Worm (Caenorhabditis elegans) whole organism, late embryonic: ENCODE measurements around the gene rbbp-5.

Experiments
- F13H6.1 ChIP-seq: sonication (generic microtip); optimal IDR thresholded peaks from 2 replicates; lab custom pipeline; 2016; ENCODE audit warnings: missing genetic modification characterization, missing compliant biosample characterization
- Y22D7AL.16 ChIP-seq: sonication (generic microtip); optimal IDR thresholded peaks from 2 replicates; lab custom pipeline; 2016; ENCODE audit warnings: missing genetic modification characterization, missing compliant biosample characterization
- ahr-1 ChIP-seq: sonication (generic microtip); optimal IDR thresholded peaks from 2 replicates; lab custom pipeline; 2016; ENCODE audit warnings: missing genetic modification characterization, missing compliant biosample characterization
- ceh-18 ChIP-seq: sonication (generic microtip); optimal IDR thresholded peaks from 2 replicates; lab custom pipeline; 2016; ENCODE audit warnings: missing genetic modification characterization, missing compliant biosample characterization
- ceh-19 ChIP-seq: fragments of 200-800 bp; sonication (Bioruptor generic); optimal IDR thresholded peaks from 2 replicates; lab custom pipeline; 2018; ENCODE audit warnings: mild to moderate bottlenecking, missing genetic modification characterization, missing compliant biosample characterization
- ceh-2 ChIP-seq: sonication (generic microtip); optimal IDR thresholded peaks from 2 replicates; lab custom pipeline; 2016; ENCODE audit warnings: missing genotype, missing genetic modification characterization, missing compliant biosample characterization
- ceh-22 ChIP-seq: sonication (generic microtip); optimal IDR thresholded peaks from 2 replicates; lab custom pipeline; 2017; ENCODE audit warnings: missing biosample characterization, missing genetic modification characterization
- ceh-30 ChIP-seq: fragments of 150-350 bp; optimal IDR thresholded peaks from 2 replicates; lab custom pipeline; 2014; ENCODE audit warnings: missing biosample characterization, missing genetic modification characterization
- ceh-31 ChIP-seq: sonication (generic microtip); optimal IDR thresholded peaks from 2 replicates; lab custom pipeline; 2016; ENCODE audit warnings: missing genetic modification characterization, missing compliant biosample characterization
- ceh-34 ChIP-seq: sonication (generic microtip); optimal IDR thresholded peaks from 2 replicates; lab custom pipeline; 2016; ENCODE audit warnings: mild to moderate bottlenecking, missing genetic modification characterization, missing compliant biosample characterization
- ceh-9 ChIP-seq: sonication (generic microtip); optimal IDR thresholded peaks from 2 replicates; lab custom pipeline; 2016; ENCODE audit warnings: mild to moderate bottlenecking, missing genetic modification characterization, inconsistent platforms, missing compliant biosample characterization
- dmd-4 ChIP-seq: sonication (generic microtip); optimal IDR thresholded peaks from 2 replicates; lab custom pipeline; 2016; ENCODE audit warnings: borderline replicate concordance, missing genetic modification characterization, missing compliant biosample characterization
- dve-1 ChIP-seq: sonication (generic microtip); optimal IDR thresholded peaks from 2 replicates; lab custom pipeline; 2017; ENCODE audit warnings: antibody characterized with exemption, mild to moderate bottlenecking, missing genetic modification characterization, missing compliant biosample characterization
- elt-2 ChIP-seq: sonication (generic microtip); optimal IDR thresholded peaks from 2 replicates; lab custom pipeline; 2016; ENCODE audit warnings: missing genetic modification reagents, missing genetic modification characterization, missing compliant biosample characterization
- elt-4 ChIP-seq: sonication (generic microtip); optimal IDR thresholded peaks from 2 replicates; lab custom pipeline; 2016; ENCODE audit warnings: missing genetic modification characterization, missing compliant biosample characterization
- ets-4 ChIP-seq: sonication (generic microtip); optimal IDR thresholded peaks from 2 replicates; lab custom pipeline; 2016; ENCODE audit warnings: missing genetic modification characterization, missing compliant biosample characterization
- fax-1 ChIP-seq: sonication (generic microtip); optimal IDR thresholded peaks from 2 replicates; lab custom pipeline; 2016; ENCODE audit warnings: missing genotype, missing genetic modification characterization, missing compliant biosample characterization
- gmeb-2 ChIP-seq: sonication (generic microtip); optimal IDR thresholded peaks from 2 replicates; lab custom pipeline; 2016; ENCODE audit warnings: missing genetic modification characterization, inconsistent platforms, missing compliant biosample characterization
- hlh-13 ChIP-seq: fragments of 200-800 bp; sonication (Bioruptor generic); optimal IDR thresholded peaks from 2 replicates; lab custom pipeline; 2018; ENCODE audit warnings: mild to moderate bottlenecking, missing genetic modification characterization, missing compliant biosample characterization
- hlh-15 ChIP-seq: sonication (generic microtip); optimal IDR thresholded peaks from 2 replicates; lab custom pipeline; 2016; ENCODE audit warnings: missing genetic modification characterization, missing compliant biosample characterization
- hlh-30 ChIP-seq: sonication (generic microtip); optimal IDR thresholded peaks from 2 replicates; lab custom pipeline; 2017; ENCODE audit warnings: antibody characterized with exemption, missing genetic modification characterization, missing compliant biosample characterization; ENCODE audit not compliant: insufficient read depth
- hlh-6 ChIP-seq: sonication (generic microtip); optimal IDR thresholded peaks from 2 replicates; lab custom pipeline; 2016; ENCODE audit warnings: missing genotype, missing genetic modification characterization, missing compliant biosample characterization
- hlh-8 ChIP-seq: sonication (generic microtip); optimal IDR thresholded peaks from 2 replicates; lab custom pipeline; 2016; ENCODE audit warnings: missing genotype, missing genetic modification characterization, missing compliant biosample characterization
- lim-6 ChIP-seq: sonication (generic microtip); optimal IDR thresholded peaks from 2 replicates; lab custom pipeline; 2016; ENCODE audit warnings: missing genetic modification characterization, missing compliant biosample characterization
- madf-2 ChIP-seq: sonication (generic microtip); optimal IDR thresholded peaks from 2 replicates; lab custom pipeline; 2017; ENCODE audit warnings: missing genetic modification characterization, missing compliant biosample characterization
- mec-3 ChIP-seq: sonication (generic microtip); optimal IDR thresholded peaks from 2 replicates; lab custom pipeline; 2016; ENCODE audit warnings: borderline replicate concordance, missing genetic modification characterization, missing compliant biosample characterization
- nfya-1 ChIP-seq: sonication (generic microtip); optimal IDR thresholded peaks from 2 replicates; lab custom pipeline; 2017; ENCODE audit warnings: missing genetic modification characterization, mild to moderate bottlenecking, missing compliant biosample characterization, antibody characterized with exemption, moderate library complexity
- nhr-11 ChIP-seq: fragments of 150-350 bp; optimal IDR thresholded peaks from 2 replicates; lab custom pipeline; 2014; ENCODE audit warnings: missing biosample characterization, missing genetic modification characterization
- nhr-232 ChIP-seq: sonication (generic microtip); optimal IDR thresholded peaks from 2 replicates; lab custom pipeline; 2016; ENCODE audit warnings: missing genetic modification characterization, missing compliant biosample characterization
- pag-3 ChIP-seq: sonication (generic microtip); optimal IDR thresholded peaks from 2 replicates; lab custom pipeline; 2016; ENCODE audit warnings: missing compliant biosample characterization, missing genetic modification characterization, borderline replicate concordance
- pax-1 ChIP-seq: fragments of 150-350 bp; optimal IDR thresholded peaks from 2 replicates; lab custom pipeline; 2014; ENCODE audit warnings: missing biosample characterization, missing genetic modification characterization
- pha-4 ChIP-seq: fragments of 150-350 bp; optimal IDR thresholded peaks from 2 replicates; lab custom pipeline; 2018; ENCODE audit warnings: missing biosample characterization, missing genetic modification reagents, missing genetic modification characterization
- pros-1 ChIP-seq: fragments of 150-350 bp; optimal IDR thresholded peaks from 2 replicates; lab custom pipeline; 2014; ENCODE audit warnings: missing biosample characterization, missing genetic modification reagents, missing genetic modification characterization
- ref-2 ChIP-seq: sonication (generic microtip); optimal IDR thresholded peaks from 2 replicates; lab custom pipeline; 2016; ENCODE audit warnings: missing genetic modification characterization, missing compliant biosample characterization
- rnt-1 ChIP-seq: sonication (generic microtip); optimal IDR thresholded peaks from 2 replicates; lab custom pipeline; 2016; ENCODE audit warnings: missing genetic modification characterization, missing compliant biosample characterization
- sox-2 ChIP-seq: fragments of 200-800 bp; sonication (Bioruptor generic); IDR thresholded peaks from 2 replicates; pipeline ENCODE4 v1.3.6; 2022; ENCODE audit warnings: missing genetic modification reagents, missing genetic modification characterization, missing compliant biosample characterization
- unc-3 ChIP-seq, 2 experiments: fragments of 200-800 bp in 1 of 2; sonication (Bioruptor generic) in 1 of 2; sonication (generic microtip) in 1 of 2; conservative IDR thresholded peaks in 1 of 2; optimal IDR thresholded peaks in 1 of 2; 2 replicates each; pipeline versions ENCODE4 v1.3.6 to Lab custom; 2016 to 2022; ENCODE audit warnings: missing compliant biosample characterization in 2 of 2, missing genetic modification characterization in 2 of 2, missing genetic modification reagents in 1 of 2
- unc-42 ChIP-seq: sonication (generic microtip); optimal IDR thresholded peaks from 2 replicates; lab custom pipeline; 2016; ENCODE audit warnings: missing genotype, missing genetic modification characterization, missing compliant biosample characterization
- unc-55 ChIP-seq: sonication (generic microtip); optimal IDR thresholded peaks from 2 replicates; lab custom pipeline; 2017; ENCODE audit warnings: missing biosample characterization, missing genetic modification reagents, missing genetic modification characterization
- unc-86 ChIP-seq: sonication (generic microtip); optimal IDR thresholded peaks from 2 replicates; lab custom pipeline; 2016; ENCODE audit warnings: missing genetic modification characterization, missing compliant biosample characterization
- zip-5 ChIP-seq: sonication (generic microtip); optimal IDR thresholded peaks from 2 replicates; lab custom pipeline; 2016; ENCODE audit warnings: missing genetic modification characterization, missing compliant biosample characterization
- ztf-16 ChIP-seq: sonication (generic microtip); optimal IDR thresholded peaks from 2 replicates; lab custom pipeline; 2017; ENCODE audit warnings: missing genetic modification characterization, missing compliant biosample characterization

rbbp-5 gene

DNA sequence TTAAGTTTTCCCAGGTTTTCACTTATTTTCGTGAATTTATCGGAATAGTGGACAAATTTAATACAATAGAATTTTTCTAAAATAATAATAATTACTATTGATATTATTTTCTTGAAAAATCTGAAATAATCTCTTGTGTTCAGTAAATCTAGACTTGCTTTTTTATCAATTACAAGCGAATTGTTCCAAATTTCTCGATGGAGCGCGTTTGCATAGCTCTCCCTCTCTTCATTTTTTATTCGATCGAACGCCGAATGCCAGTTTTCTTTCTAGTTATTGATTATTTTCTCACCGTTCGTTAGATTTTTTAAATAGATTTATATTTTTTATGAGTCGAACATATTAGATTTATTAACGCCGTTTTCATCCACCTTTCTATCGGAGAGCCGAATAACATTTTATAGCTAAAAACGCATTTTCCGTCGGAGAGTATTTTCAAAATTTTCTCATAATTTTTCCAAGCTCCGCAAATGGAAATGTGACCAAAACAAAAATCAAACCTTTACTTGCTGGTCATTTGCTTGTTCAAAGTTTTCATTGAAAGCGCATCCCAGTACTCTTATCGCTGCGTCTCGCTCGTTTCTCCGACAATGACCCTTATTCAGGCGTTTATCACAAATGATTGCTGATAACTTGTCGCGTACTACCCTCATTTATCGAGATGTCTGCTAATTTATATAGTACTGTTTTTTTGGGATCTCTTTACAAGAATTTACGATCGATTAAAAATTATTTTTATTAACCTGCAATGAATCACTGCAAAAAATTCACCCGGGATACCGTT is 25.2 kb downstream of the rbbp-5 start:
- TF ChIP-seq hlh-30 (tag; lab: Kevin White, UChicago), result no peak
- no peak for TF ChIP-seq dmd-4 (tag; lab: Kevin White, UChicago)
- TF ChIP-seq elt-2 (tag; lab: Kevin White, UChicago), result peak; percentile 83

DNA sequence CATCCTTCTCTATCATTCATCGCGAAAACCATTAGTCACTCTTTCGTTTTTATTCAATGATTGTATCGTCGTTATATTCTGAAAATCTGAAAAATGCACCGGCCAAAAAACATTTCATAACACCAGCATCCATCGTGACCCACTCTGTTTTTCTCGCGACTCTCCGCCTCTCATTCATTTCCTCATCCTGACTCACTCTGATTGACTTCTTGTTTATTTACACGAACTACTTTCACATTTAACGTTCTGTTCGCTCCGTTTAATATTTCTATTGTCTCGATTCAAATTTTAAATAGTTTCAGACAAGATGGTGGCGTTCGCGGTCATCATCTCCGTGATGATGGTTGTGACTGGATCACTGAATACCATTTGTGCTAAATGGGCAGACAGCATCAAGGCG is 25.9 kb downstream of the rbbp-5 start, which contains the start of gene C29H12.2:
TSS of gene C29H12.2 (plus strand) at position 297 of the 400 bp plus-strand sequence.
- no peak for TF ChIP-seq pros-1 (tag; lab: Kevin White, UChicago)
- no peak for TF ChIP-seq F13H6.1
- no peak for TF ChIP-seq ref-2 (tag; lab: Kevin White, UChicago)
- no peak for TF ChIP-seq zip-5 (tag; lab: Kevin White, UChicago)
- no peak for TF ChIP-seq pax-1 (tag; lab: Kevin White, UChicago)
- no peak for TF ChIP-seq pag-3
- TF ChIP-seq ceh-19 (GFP tag; lab: Kevin White, UChicago), result no peak
- TF ChIP-seq nhr-11 (tag; lab: Kevin White, UChicago), result no peak
- no peak for TF ChIP-seq ahr-1 (tag; lab: Kevin White, UChicago)
- TF ChIP-seq ceh-30 (tag; lab: Kevin White, UChicago), result no peak
- TF ChIP-seq hlh-13 (GFP tag; lab: Kevin White, UChicago), result no peak
- no peak for TF ChIP-seq ceh-18 (tag; lab: Kevin White, UChicago)
- TF ChIP-seq hlh-6, result no peak
- no peak for TF ChIP-seq ceh-2 (tag; lab: Kevin White, UChicago)
- TF ChIP-seq ets-4 (tag; lab: Kevin White, UChicago), result no peak
- no peak for TF ChIP-seq ceh-9 (tag; lab: Kevin White, UChicago)

DNA sequence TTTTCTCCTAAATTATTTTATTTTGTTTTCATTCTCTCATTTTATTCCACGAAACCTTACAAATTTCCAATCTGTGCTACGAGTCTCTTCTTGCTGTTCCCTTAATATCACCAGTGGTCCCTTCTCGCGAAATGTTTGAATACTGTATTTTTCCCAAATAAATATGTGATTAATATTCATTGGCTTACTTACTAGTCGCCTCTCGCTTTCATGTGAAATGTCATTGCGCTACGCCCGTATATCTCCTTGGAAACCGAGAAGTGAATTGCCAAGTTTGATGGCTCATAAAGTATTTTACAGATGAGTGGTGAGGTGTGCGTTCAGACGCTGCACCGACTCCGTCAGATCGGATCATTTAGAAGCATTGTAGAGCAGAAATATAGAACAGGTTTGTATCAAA is 27.6 kb downstream of the rbbp-5 start, which contains the start of gene rars-2:
TSS of gene rars-2 (plus strand) at position 301 of the 400 bp plus-strand sequence.
- TF ChIP-seq sox-2 (GFP tag; lab: Robert Waterston, UW) (no peak), dmd-4 (tag; lab: Kevin White, UChicago) (no peak), hlh-8 (tag; lab: Kevin White, UChicago) (no peak), F13H6.1 (no peak), dve-1 (tag; lab: Kevin White, UChicago) (no peak), unc-42 (tag; lab: Kevin White, UChicago) (no peak), unc-3 (GFP tag; conservative IDR thresholded peaks at IDR 0.05; lab: Robert Waterston, UW) (no peak), unc-3 (tag; optimal IDR thresholded peaks at IDR 0.05; lab: Kevin White, UChicago) (no peak), unc-86 (tag; lab: Kevin White, UChicago) (no peak), nfya-1 (tag; lab: Kevin White, UChicago) (no peak), Y22D7AL.16 (tag; lab: Kevin White, UChicago) (no peak), gmeb-2 (tag; lab: Kevin White, UChicago) (no peak), lim-6 (tag; lab: Kevin White, UChicago) (no peak)

DNA sequence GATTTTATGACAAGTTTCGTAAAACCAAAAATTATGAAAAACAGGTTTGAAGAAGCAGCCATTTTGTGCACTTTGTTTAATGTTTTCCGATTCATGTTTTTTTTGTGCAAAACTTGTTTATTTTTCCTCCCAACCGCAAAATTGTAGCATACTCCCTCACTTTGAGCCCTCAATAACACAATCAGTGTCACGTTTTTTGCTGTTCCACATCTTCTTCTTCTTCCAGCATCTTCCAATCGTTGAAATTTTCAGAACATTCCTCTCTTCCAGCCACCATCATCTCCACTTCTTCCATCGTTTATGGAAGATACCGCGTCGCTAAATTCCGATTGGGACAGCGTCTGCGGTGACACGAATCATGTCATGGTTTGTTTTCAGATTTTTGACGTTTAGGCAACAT is 35.0 kb downstream of the rbbp-5 start, which contains the start of gene abts-3:
TSS of gene abts-3 (plus strand) at position 301 of the 400 bp plus-strand sequence.
- no peak for TF ChIP-seq hlh-15 (tag; lab: Kevin White, UChicago)
- TF ChIP-seq elt-4 (tag; lab: Kevin White, UChicago), result no peak
- TF ChIP-seq pha-4 (tag; lab: Kevin White, UChicago), result no peak
- TF ChIP-seq ztf-16, result no peak
- TF ChIP-seq unc-3 (GFP tag; conservative IDR thresholded peaks at IDR 0.05; lab: Robert Waterston, UW), result no peak
- TF ChIP-seq unc-3 (tag; optimal IDR thresholded peaks at IDR 0.05; lab: Kevin White, UChicago), result no peak
- TF ChIP-seq ceh-31 (tag; lab: Kevin White, UChicago), result no peak
- TF ChIP-seq nhr-232, result no peak
- no peak for TF ChIP-seq ceh-30 (tag; lab: Kevin White, UChicago)
- TF ChIP-seq madf-2, result no peak
- no peak for TF ChIP-seq ceh-34 (tag; lab: Kevin White, UChicago)
- no peak for TF ChIP-seq ceh-22 (tag; lab: Kevin White, UChicago)
- TF ChIP-seq ceh-18 (tag; lab: Kevin White, UChicago), result no peak
- no peak for TF ChIP-seq mec-3 (tag; lab: Kevin White, UChicago)
- no peak for TF ChIP-seq lim-6 (tag; lab: Kevin White, UChicago)
- no peak for TF ChIP-seq hlh-13 (GFP tag; lab: Kevin White, UChicago)
- no peak for TF ChIP-seq unc-55 (GFP tag; lab: Kevin White, UChicago)
- no peak for TF ChIP-seq fax-1
- TF ChIP-seq rnt-1 (tag; lab: Kevin White, UChicago), result no peak
- TF ChIP-seq, all 69 proteins: peak for 0
